Fruit fly (Drosophila melanogaster) whole organism, prepupa: ENCODE data around the gene cdm.

Experiments
- CG31627 ChIP-seq: fragments of 200-800 bp; sonication (Bioruptor generic); optimal IDR thresholded peaks from 3 replicates; lab custom pipeline; 2016; ENCODE audit warnings: missing biosample characterization, missing genetic modification characterization
- CG3919 ChIP-seq: fragments of 200-800 bp; sonication (Bioruptor generic); optimal IDR thresholded peaks from 3 replicates; lab custom pipeline; 2016; ENCODE audit warnings: missing biosample characterization, missing genetic modification characterization
- CG8119 ChIP-seq: fragments of 200-800 bp; sonication (Bioruptor generic); IDR thresholded peaks from 3 replicates; pipeline ENCODE4 v1.3.6; 2022; ENCODE audit warnings: missing biosample characterization, missing genetic modification characterization
- Ets21C ChIP-seq: fragments of 200-800 bp; sonication (Bioruptor generic); optimal IDR thresholded peaks from 3 replicates; lab custom pipeline; 2016; ENCODE audit warnings: missing biosample characterization, missing genetic modification characterization
- Hr4 ChIP-seq: fragments of 200-800 bp; sonication (Bioruptor generic); optimal IDR thresholded peaks from 3 replicates; lab custom pipeline; 2016; ENCODE audit warnings: missing biosample characterization, missing genetic modification characterization
- Smox ChIP-seq: fragments of 200-800 bp; sonication (Bioruptor generic); optimal IDR thresholded peaks from 3 replicates; lab custom pipeline; 2016; ENCODE audit warnings: missing biosample characterization, missing genetic modification characterization
- Sox102F ChIP-seq: fragments of 200-800 bp; sonication (Bioruptor generic); optimal IDR thresholded peaks from 2 replicates; lab custom pipeline; 2016; ENCODE audit warnings: missing biosample characterization, mild to moderate bottlenecking, missing genetic modification characterization
- dsx ChIP-seq: fragments of 200-800 bp; optimal IDR thresholded peaks from 3 replicates; lab custom pipeline; 2019; ENCODE audit warnings: missing biosample characterization, mild to moderate bottlenecking, missing genetic modification characterization, moderate library complexity; ENCODE audit not compliant: poor library complexity, severe bottlenecking
- pdm3 ChIP-seq: fragments of 200-800 bp; sonication (Bioruptor generic); optimal IDR thresholded peaks from 3 replicates; lab custom pipeline; 2016; ENCODE audit warnings: missing biosample characterization, missing genetic modification characterization
- svp ChIP-seq: fragments of 200-800 bp; sonication (Bioruptor generic); peaks from one replicate; lab custom pipeline; 2016; ENCODE audit warnings: missing biosample characterization, missing genetic modification characterization
- vri ChIP-seq: fragments of 200-800 bp; sonication (Bioruptor generic); optimal IDR thresholded peaks from 3 replicates; lab custom pipeline; 2016; ENCODE audit warnings: missing biosample characterization, mild to moderate bottlenecking, missing genetic modification characterization

Gene cdm

dm6 chr3R:18146629-18147028 lies 36.6 kb downstream of the cdm start (continued):
- TF ChIP-seq Smox: no peak
- no peak for TF ChIP-seq pdm3 (GFP tag; lab: Kevin White, UChicago)
- no peak for TF ChIP-seq CG31627 (GFP tag; lab: Kevin White, UChicago)
- TF ChIP-seq dsx (GFP tag; lab: Kevin White, UChicago): peak; percentile 46
- TF ChIP-seq Hr4 (GFP tag; lab: Kevin White, UChicago): no peak
- TF ChIP-seq CG3919: no peak
- no peak for TF ChIP-seq Sox102F (GFP tag; lab: Kevin White, UChicago)

dm6 chr3R:18144853-18145252 lies 38.4 kb downstream of the cdm start:
- TF ChIP-seq svp (GFP tag; lab: Kevin White, UChicago) (peak; percentile 35), Ets21C (GFP tag; lab: Kevin White, UChicago) (no peak)

- TF ChIP-seq svp (GFP tag; lab: Kevin White, UChicago): no peak
- TF ChIP-seq CG8119 (GFP tag; lab: Robert Waterston, UW): no peak
- TF ChIP-seq vri (GFP tag; lab: Kevin White, UChicago): no peak
Measured at dm6 chr3R:18130720-18131119, 52.6 kb downstream of the cdm start.
